Worm (Caenorhabditis elegans): ENCODE results near the gene Y2H9A.4.

The Y2H9A.4 gene

DNA sequence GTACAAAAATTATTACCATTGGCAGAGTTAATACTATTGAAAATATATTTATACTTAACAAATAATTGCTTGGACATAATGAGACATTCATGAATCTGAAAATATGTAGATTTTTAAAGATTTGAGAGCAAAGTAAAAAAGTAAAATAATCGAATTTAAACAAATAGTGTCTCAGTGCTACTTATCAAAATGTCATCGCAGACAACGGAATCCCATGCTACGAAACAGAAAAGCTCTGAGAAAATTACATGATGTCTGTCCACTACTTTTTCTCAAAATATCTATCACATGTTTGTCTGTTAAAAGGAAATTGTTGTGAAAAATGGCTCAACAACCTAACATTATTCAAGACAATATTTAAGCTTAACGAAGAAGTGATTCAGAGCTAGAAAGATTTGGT is 38.6 kb downstream of the Y2H9A.4 start, which contains the start of gene T10G3.4:
T10G3.4 (minus strand) TSS at position 101 of the 400 bp plus-strand sequence.
- TF ChIP-seq T07F8.4 (tag; optimal IDR thresholded peaks at IDR 0.05) = no peak
- no peak for TF ChIP-seq gei-17 (GFP tag; optimal IDR thresholded peaks at IDR 0.05)
- TF ChIP-seq snpc-1.3 (tag; optimal IDR thresholded peaks at IDR 0.05; ENCODE audit: insufficient read depth) = no peak

DNA sequence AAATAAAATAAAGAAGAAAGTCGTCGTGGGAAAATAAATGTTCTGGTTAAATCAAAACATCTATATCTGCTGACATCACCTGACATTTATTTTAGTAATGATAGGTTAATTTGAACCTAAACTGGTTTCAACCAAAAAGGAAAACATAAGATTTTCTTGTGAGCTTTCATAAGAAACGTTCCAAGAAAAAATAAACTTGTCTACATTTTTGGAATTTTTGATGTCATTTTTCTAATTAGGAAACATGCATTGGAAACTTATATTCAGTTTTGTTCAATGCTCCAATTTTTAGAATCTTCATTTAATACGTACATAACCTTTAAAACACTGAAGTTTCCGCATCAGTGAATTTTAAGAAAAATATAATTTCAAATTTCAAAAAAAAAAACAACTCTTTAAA is 40.0 kb downstream of the Y2H9A.4 start:
- TF ChIP-seq B0261.1 (tag; optimal IDR thresholded peaks at IDR 0.05) (no peak), akir-1 (GFP tag; optimal IDR thresholded peaks at IDR 0.05) (no peak), chd-7 (tag; optimal IDR thresholded peaks at IDR 0.05) (no peak), mel-28 (tag; optimal IDR thresholded peaks at IDR 0.05; ENCODE audit: borderline replicate concordance) (no peak), lin-40 (tag; optimal IDR thresholded peaks at IDR 0.05) (no peak), pha-4 (tag; optimal IDR thresholded peaks at IDR 0.05) (no peak), F10E7.11 (tag; optimal IDR thresholded peaks at IDR 0.05) (no peak), zim-3 (tag; optimal IDR thresholded peaks at IDR 0.05) (no peak), dpl-1 (GFP tag; optimal IDR thresholded peaks at IDR 0.05) (no peak), Y67H2A.10 (GFP tag; conservative IDR thresholded peaks at IDR 0.05) (no peak), F49E8.2 (tag; optimal IDR thresholded peaks at IDR 0.05; ENCODE audit: insufficient read depth) (no peak), snpc-4 (GFP tag; optimal IDR thresholded peaks at IDR 0.05) (no peak), snpc-4 (tag; optimal IDR thresholded peaks at IDR 0.05) (no peak), hrde-1 (tag; optimal IDR thresholded peaks at IDR 0.05; ENCODE audit: borderline replicate concordance) (no peak), K11D2.4 (GFP tag; IDR thresholded peaks at IDR 0.05) (no peak), ekl-4 (GFP tag; IDR thresholded peaks at IDR 0.05) (no peak), cebp-2 (GFP tag; IDR thresholded peaks at IDR 0.05) (no peak), somi-1 (GFP tag; optimal IDR thresholded peaks at IDR 0.05) (no peak), rcor-1 (GFP tag; IDR thresholded peaks at IDR 0.05) (no peak), nhr-80 (tag; optimal IDR thresholded peaks at IDR 0.05) (no peak)

DNA sequence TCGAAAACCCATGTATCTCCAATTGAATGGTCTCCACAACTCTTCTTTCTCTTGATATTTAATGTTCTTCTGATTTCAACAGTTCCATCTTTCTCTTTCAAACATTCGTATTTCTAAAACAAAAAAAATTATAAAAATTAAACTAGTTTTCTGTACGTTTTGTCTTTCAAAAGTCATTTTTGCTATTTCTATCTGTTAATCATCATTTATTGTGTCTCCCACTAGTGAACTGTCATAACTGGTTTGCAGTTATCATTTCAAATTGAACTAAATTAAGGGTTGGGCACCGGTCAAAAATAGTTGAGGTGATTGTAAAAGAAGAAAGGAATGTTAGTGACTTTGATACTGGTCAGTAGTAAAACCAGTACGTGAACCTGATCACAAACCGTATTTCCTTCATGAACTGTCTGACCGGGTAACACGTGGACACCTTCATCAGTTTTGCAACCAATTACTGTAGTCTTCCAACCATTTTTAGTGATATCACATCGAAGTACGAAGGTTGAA is 42.7 kb downstream of the Y2H9A.4 start:
- TF ChIP-seq F39B2.1 (GFP tag; IDR thresholded peaks at IDR 0.05) (no peak), snpc-1.1 (tag; optimal IDR thresholded peaks at IDR 0.05; ENCODE audit: insufficient read depth) (no peak), snpc-3.4 (tag; optimal IDR thresholded peaks at IDR 0.05) (no peak), sea-2 (GFP tag; IDR thresholded peaks at IDR 0.05) (no peak), attf-6 (GFP tag; IDR thresholded peaks at IDR 0.05) (no peak), lag-1 (GFP tag; IDR thresholded peaks at IDR 0.05) (no peak), ztf-18 (tag; optimal IDR thresholded peaks at IDR 0.05) (no peak), Y53F4B.3 (GFP tag; IDR thresholded peaks at IDR 0.05) (no peak), dox-1 (GFP tag; IDR thresholded peaks at IDR 0.05) (no peak), unc-62 (GFP tag; optimal IDR thresholded peaks at IDR 0.05) (no peak), let-526 (GFP tag; IDR thresholded peaks at IDR 0.05) (no peak), ztf-22 (GFP tag; optimal IDR thresholded peaks at IDR 0.05) (no peak), K12H6.12 (tag; optimal IDR thresholded peaks at IDR 0.05) (no peak), F57A8.1 (GFP tag; optimal IDR thresholded peaks at IDR 0.05) (no peak), mes-4 (tag; optimal IDR thresholded peaks at IDR 0.05) (no peak), madf-10 (tag; optimal IDR thresholded peaks at IDR 0.05) (no peak), hlh-26 (GFP tag; conservative IDR thresholded peaks at IDR 0.05) (no peak), nfyb-1 (GFP tag; IDR thresholded peaks at IDR 0.05) (no peak)
